Worm (Caenorhabditis elegans): ENCODE results near the gene ZK1073.2.

Gene ZK1073.2

DNA sequence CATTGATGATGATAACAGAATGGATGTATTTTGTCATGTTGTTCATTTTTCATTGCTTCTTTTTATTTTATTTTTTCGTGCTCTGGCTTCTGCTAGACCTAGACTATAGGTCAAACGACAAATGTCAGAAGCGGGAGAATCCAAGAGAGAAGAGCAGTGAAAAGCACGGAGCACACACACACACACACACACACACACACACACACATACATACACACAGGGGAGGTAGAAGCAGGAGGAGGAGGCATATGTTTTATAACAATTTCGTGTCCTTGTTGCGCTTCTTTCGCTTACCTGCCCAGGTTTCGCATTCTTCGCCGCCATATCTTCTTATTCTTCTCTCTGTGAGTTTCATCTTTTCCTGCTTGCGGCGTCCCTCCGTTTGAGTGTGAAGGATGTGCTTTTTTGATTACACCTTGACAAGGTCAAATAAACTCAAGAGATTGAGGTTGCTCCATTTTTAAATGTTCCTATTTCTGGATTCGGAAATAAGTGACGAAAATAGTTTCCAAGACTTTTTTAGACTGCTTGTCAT lies 5.3 kb upstream of the ZK1073.2 start:
- TF ChIP-seq elt-4 (tag; optimal IDR thresholded peaks at IDR 0.05): no peak
- TF ChIP-seq ceh-18 (tag; optimal IDR thresholded peaks at IDR 0.05): peak; percentile 61

- no peak for TF ChIP-seq ceh-18 (tag; optimal IDR thresholded peaks at IDR 0.05)
- no peak for TF ChIP-seq pha-4 (tag; optimal IDR thresholded peaks at IDR 0.05)
- no peak for TF ChIP-seq madf-2 (tag; optimal IDR thresholded peaks at IDR 0.05)
- TF ChIP-seq ceh-6 (GFP tag; optimal IDR thresholded peaks at IDR 0.05): no peak
- no peak for TF ChIP-seq lin-11 (tag; optimal IDR thresholded peaks at IDR 0.05)
- TF ChIP-seq che-1 (tag; optimal IDR thresholded peaks at IDR 0.05): no peak
- TF ChIP-seq pqm-1 (tag; optimal IDR thresholded peaks at IDR 0.05): no peak
- no peak for TF ChIP-seq gmeb-2 (tag; optimal IDR thresholded peaks at IDR 0.05)
- no peak for TF ChIP-seq T23F11.4 (GFP tag; optimal IDR thresholded peaks at IDR 0.05)
- no peak for TF ChIP-seq ceh-22 (tag; optimal IDR thresholded peaks at IDR 0.05)
These were observed 4.2 kb upstream of the ZK1073.2 start for ce11 chrX:16099251-16099650.

DNA sequence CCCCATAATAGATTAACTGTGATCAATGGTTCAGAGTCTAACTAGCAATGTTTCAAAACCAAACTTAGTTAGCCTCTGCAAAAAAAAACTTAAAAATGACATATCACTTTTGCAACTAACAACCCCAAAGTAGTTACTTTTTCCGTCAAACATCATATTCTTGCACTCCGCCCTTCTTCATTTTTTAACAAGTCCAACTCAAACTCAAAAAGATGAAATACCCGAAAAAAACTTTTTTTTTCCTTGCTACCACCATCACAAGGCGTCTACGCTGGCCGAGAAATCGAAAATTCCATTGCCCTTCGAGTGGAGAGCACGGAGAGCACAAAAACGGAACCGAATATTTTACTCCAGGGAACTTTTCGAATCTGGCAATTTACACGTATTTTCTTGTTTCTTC lies 2.4 kb downstream of the ZK1073.2 start:
- TF ChIP-seq ets-4 (tag; optimal IDR thresholded peaks at IDR 0.05) (no peak), ceh-14 (tag; optimal IDR thresholded peaks at IDR 0.05) (no peak), npax-4 (tag; optimal IDR thresholded peaks at IDR 0.05) (no peak), ceh-45 (GFP tag; IDR thresholded peaks at IDR 0.05) (no peak), sdc-2 (tag; optimal IDR thresholded peaks at IDR 0.05) (no peak), pag-3 (tag; optimal IDR thresholded peaks at IDR 0.05; ENCODE audit: borderline replicate concordance) (no peak), ahr-1 (tag; optimal IDR thresholded peaks at IDR 0.05) (no peak), ceh-18 (tag; optimal IDR thresholded peaks at IDR 0.05) (no peak), ceh-30 (tag; optimal IDR thresholded peaks at IDR 0.05) (no peak), hlh-13 (GFP tag; optimal IDR thresholded peaks at IDR 0.05) (no peak), unc-3 (GFP tag; conservative IDR thresholded peaks at IDR 0.05) (no peak), unc-3 (tag; optimal IDR thresholded peaks at IDR 0.05) (no peak), K02D7.2 (tag; optimal IDR thresholded peaks at IDR 0.05) (no peak), fax-1 (tag; optimal IDR thresholded peaks at IDR 0.05) (no peak), pat-9 (tag; optimal IDR thresholded peaks at IDR 0.05) (no peak)

DNA sequence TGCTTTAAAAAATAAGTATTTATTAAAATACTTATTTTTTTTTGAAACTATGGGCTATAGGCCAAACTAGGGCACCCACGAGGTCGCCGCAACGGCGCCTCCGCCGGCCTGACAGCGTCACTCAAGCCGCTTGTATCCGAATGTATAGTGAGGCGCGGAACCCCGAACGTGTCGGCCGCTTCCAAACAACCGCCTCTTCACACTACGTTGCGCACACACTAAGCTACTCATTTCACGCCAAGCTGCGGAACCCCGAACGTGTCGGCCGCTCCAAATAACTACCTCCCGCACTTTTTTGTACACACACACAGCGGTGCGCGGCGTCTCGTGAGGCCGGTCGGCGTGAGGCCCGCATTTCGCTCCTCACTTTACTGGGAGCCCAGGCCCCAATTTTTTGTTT lies 9.4 kb downstream of the ZK1073.2 start:
- no peak for TF ChIP-seq pax-1 (tag; optimal IDR thresholded peaks at IDR 0.05)
- no peak for TF ChIP-seq ceh-6 (GFP tag; optimal IDR thresholded peaks at IDR 0.05)
- TF ChIP-seq syd-9 (tag; optimal IDR thresholded peaks at IDR 0.05): no peak
- TF ChIP-seq hlh-6 (tag; optimal IDR thresholded peaks at IDR 0.05): no peak
- no peak for TF ChIP-seq pha-2 (tag; optimal IDR thresholded peaks at IDR 0.05)
- no peak for TF ChIP-seq elt-2 (tag; optimal IDR thresholded peaks at IDR 0.05)
- no peak for TF ChIP-seq unc-3 (GFP tag; conservative IDR thresholded peaks at IDR 0.05)
- TF ChIP-seq unc-3 (tag; optimal IDR thresholded peaks at IDR 0.05): no peak
- no peak for TF ChIP-seq K02D7.2 (tag; optimal IDR thresholded peaks at IDR 0.05)
- no peak for TF ChIP-seq ceh-30 (tag; optimal IDR thresholded peaks at IDR 0.05)
- no peak for TF ChIP-seq ama-1 (optimal IDR thresholded peaks at IDR 0.05)
- no peak for TF ChIP-seq dve-1 (tag; optimal IDR thresholded peaks at IDR 0.05)
- TF ChIP-seq F13H6.1 (tag; optimal IDR thresholded peaks at IDR 0.05): no peak
- no peak for TF ChIP-seq pqm-1 (tag; optimal IDR thresholded peaks at IDR 0.05)
- TF ChIP-seq unc-86 (tag; optimal IDR thresholded peaks at IDR 0.05): no peak
- no peak for TF ChIP-seq mec-3 (tag; optimal IDR thresholded peaks at IDR 0.05; ENCODE audit: borderline replicate concordance)
- TF ChIP-seq ceh-19 (GFP tag; optimal IDR thresholded peaks at IDR 0.05): no peak

DNA sequence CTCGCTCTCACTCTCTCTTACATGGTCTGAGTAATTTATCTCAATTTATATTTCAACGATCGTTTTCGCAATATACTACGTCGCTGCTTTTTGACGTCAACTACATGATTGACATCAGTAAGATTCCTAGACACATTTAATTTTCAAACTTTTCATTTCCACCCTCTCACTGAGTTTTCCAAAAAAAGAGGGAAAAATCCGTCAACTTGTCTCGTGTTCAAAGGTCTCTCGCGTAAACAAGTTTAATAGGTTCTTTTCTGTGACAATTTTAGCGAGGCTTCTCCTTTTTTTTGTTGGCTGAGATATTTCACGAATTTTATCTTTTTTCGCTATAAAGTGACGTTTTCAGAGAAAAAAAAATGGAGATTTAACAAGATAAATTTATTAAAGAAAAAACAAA lies 10.5 kb downstream of the ZK1073.2 start:
- TF ChIP-seq dmd-4 (tag; optimal IDR thresholded peaks at IDR 0.05; ENCODE audit: borderline replicate concordance) (no peak), ceh-45 (GFP tag; IDR thresholded peaks at IDR 0.05) (no peak), unc-42 (tag; optimal IDR thresholded peaks at IDR 0.05) (peak; percentile 4), sox-4 (tag; optimal IDR thresholded peaks at IDR 0.05) (no peak)
